Worm (Caenorhabditis elegans) whole organism, L4/young adult: ENCODE measurements around the gene akt-1.

Experiments
- W03F9.2 ChIP-seq: fragments of 150-350 bp; optimal IDR thresholded peaks from 2 replicates; lab custom pipeline; 2014; ENCODE audit warnings: missing biosample characterization, missing genetic modification characterization
- dao-5 ChIP-seq: sonication (generic microtip); optimal IDR thresholded peaks from 2 replicates; lab custom pipeline; 2016; ENCODE audit warnings: missing genotype, missing genetic modification characterization, moderate library complexity, missing compliant biosample characterization
- him-1 ChIP-seq: sonication (generic microtip); optimal IDR thresholded peaks from 2 replicates; lab custom pipeline; 2016; ENCODE audit warnings: missing genotype, missing genetic modification reagents, missing genetic modification characterization, missing compliant biosample characterization

- TF ChIP-seq dao-5 (no peak), him-1 (tag; lab: Kevin White, UChicago) (no peak), W03F9.2 (tag; lab: Kevin White, UChicago) (no peak)
Observed at ce11 chrV:10212627-10213026, 36.1 kb upstream of the akt-1 start, which contains the start of gene hpo-40.
